Worm (Caenorhabditis elegans) whole organism, young adult: ENCODE results near the gene F48G7.13.

Experiments
- efl-1 ChIP-seq: fragments of 150-350 bp; optimal IDR thresholded peaks from 2 replicates; lab custom pipeline; 2014; ENCODE audit warnings: missing biosample characterization, missing genetic modification reagents, missing genetic modification characterization
- egl-18 ChIP-seq: fragments of 200-800 bp; sonication (Bioruptor generic); IDR thresholded peaks from 2 replicates; pipeline ENCODE4 v1.3.6; 2022; ENCODE audit warnings: missing genetic modification reagents, missing genetic modification characterization, missing compliant biosample characterization
- egrh-3 ChIP-seq: fragments of 200-800 bp; sonication (Bioruptor generic); IDR thresholded peaks from 2 replicates; pipeline ENCODE4 v1.3.6; 2022; ENCODE audit warnings: missing genetic modification reagents, missing genetic modification characterization, missing compliant biosample characterization
- lin-35 ChIP-seq, 3 experiments: fragments of 150-350 bp in 2 of 3; sonication (generic microtip) in 1 of 3; optimal IDR thresholded peaks; 2 replicates each; lab custom pipeline; 2014 to 2018; ENCODE audit warnings: missing biosample characterization in 3 of 3, missing genetic modification characterization in 3 of 3, missing genetic modification reagents in 3 of 3
- ztf-22 ChIP-seq: fragments of 200-800 bp; sonication (Bioruptor generic); optimal IDR thresholded peaks from 2 replicates; lab custom pipeline; 2018; ENCODE audit warnings: mild to moderate bottlenecking, missing genetic modification characterization, moderate library complexity, missing compliant biosample characterization

DNA sequence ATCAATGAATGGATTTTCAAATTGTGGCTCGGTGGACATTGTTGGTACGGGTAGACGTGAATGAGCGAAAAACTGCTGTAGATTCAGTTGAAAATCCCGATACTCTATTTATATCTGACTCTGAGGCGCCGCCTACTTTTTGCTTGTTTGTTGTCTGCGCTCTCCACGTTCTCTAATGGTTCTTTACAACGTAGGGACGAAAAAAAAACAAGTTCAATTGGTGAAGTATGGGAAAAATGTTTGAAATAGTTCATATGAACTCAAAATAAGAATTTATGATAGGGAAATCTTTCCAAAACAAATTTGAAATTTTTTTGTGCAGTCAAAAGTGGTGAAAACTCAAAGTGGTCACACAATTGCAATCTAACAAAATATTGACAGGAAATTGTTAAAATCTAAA lies 19.5 kb downstream of the F48G7.13 start, which contains the start of gene F48G7.10:
- TF ChIP-seq egrh-3 (GFP tag; lab: Robert Waterston, UW) (no peak), efl-1 (GFP tag; lab: Kevin White, UChicago) (no peak), egl-18 (GFP tag; lab: Robert Waterston, UW) (no peak), lin-35 (GFP tag; optimal IDR thresholded peaks at IDR 0.05; lab: Kevin White, UChicago) (no peak), ztf-22 (GFP tag; lab: Kevin White, UChicago) (no peak)
